Fruit fly (Drosophila melanogaster): ENCODE data around the gene COX5A.

Gene COX5A

DNA sequence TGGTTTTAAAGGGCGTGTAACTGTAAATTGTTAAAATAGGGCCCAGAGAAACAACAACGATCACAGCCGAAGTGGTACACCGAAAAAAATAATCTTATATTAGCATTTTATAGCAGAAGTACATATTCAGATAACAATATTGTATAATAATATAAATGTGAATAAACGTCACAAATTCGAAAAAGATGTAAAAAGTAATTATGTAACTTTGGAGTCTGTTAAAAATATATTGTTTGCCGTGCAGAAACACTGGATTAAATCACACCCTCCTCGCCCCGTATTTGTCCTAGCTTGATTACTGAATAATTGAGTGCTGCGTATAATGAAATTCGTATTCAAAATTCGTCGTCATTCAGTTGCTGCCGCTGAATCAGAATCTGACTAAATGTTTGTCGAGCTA is 36.0 kb downstream of the COX5A start:
- no peak for TF ChIP-seq CG6808 (GFP tag; optimal IDR thresholded peaks at IDR 0.05)
- no peak for TF ChIP-seq CG11902 (GFP tag; optimal IDR thresholded peaks at IDR 0.05)
- TF ChIP-seq CG10631 (GFP tag; optimal IDR thresholded peaks at IDR 0.05) = no peak
- no peak for TF ChIP-seq CG6854 (GFP tag; optimal IDR thresholded peaks at IDR 0.05)
- no peak for TF ChIP-seq pdm3 (GFP tag; optimal IDR thresholded peaks at IDR 0.05)
- TF ChIP-seq Lpt (GFP tag; optimal IDR thresholded peaks at IDR 0.05) = no peak
- no peak for TF ChIP-seq Sox102F (GFP tag; optimal IDR thresholded peaks at IDR 0.05)
- no peak for TF ChIP-seq CG6792 (GFP tag; optimal IDR thresholded peaks at IDR 0.05)
- peak; percentile 23 for TF ChIP-seq CG34406 (GFP tag; optimal IDR thresholded peaks at IDR 0.05)
- no peak for TF ChIP-seq Eip75B (GFP tag; optimal IDR thresholded peaks at IDR 0.05)
- peak; percentile 74 for TF ChIP-seq Eip78C (GFP tag)
- TF ChIP-seq Met (GFP tag; optimal IDR thresholded peaks at IDR 0.05) = peak; percentile 16
- TF ChIP-seq spab (GFP tag; optimal IDR thresholded peaks at IDR 0.05) = no peak
- TF ChIP-seq net (GFP tag; optimal IDR thresholded peaks at IDR 0.05) = no peak
- peak; percentile 11 for TF ChIP-seq CG32006 (GFP tag; optimal IDR thresholded peaks at IDR 0.05)
- TF ChIP-seq ss (GFP tag; optimal IDR thresholded peaks at IDR 0.05) = no peak
- 0 out of 3 replicates have a peak, but pooled peaks have one; percentile 21 for TF ChIP-seq eg (GFP tag; IDR thresholded peaks at IDR 0.05)
- TF ChIP-seq Sox15 (GFP tag; optimal IDR thresholded peaks at IDR 0.05) = no peak
- TF ChIP-seq Smox (GFP tag; optimal IDR thresholded peaks at IDR 0.05) = no peak
- TF ChIP-seq Blimp-1 (GFP tag; optimal IDR thresholded peaks at IDR 0.05) = no peak
- no peak for TF ChIP-seq CG10669 (GFP tag; optimal IDR thresholded peaks at IDR 0.05)
- TF ChIP-seq fd85E (GFP tag; optimal IDR thresholded peaks at IDR 0.05) = no peak
- no peak for TF ChIP-seq dac (GFP tag; optimal IDR thresholded peaks at IDR 0.05)
- peak; percentile 32 for TF ChIP-seq achi (GFP tag; optimal IDR thresholded peaks at IDR 0.05)
- no peak for TF ChIP-seq vri (GFP tag; optimal IDR thresholded peaks at IDR 0.05)
- TF ChIP-seq CG31627 (GFP tag; optimal IDR thresholded peaks at IDR 0.05) = no peak
- no peak for TF ChIP-seq topi (GFP tag; optimal IDR thresholded peaks at IDR 0.05)
- TF ChIP-seq fd59A (GFP tag; optimal IDR thresholded peaks at IDR 0.05) = no peak
- TF ChIP-seq CG8632 (GFP tag; optimal IDR thresholded peaks at IDR 0.05) = peak; percentile 39
- no peak for TF ChIP-seq fkh (GFP tag; optimal IDR thresholded peaks at IDR 0.05)
- TF ChIP-seq CG3919 (GFP tag; optimal IDR thresholded peaks at IDR 0.05) = peak; percentile 8
- TF ChIP-seq lz (GFP tag; optimal IDR thresholded peaks at IDR 0.05) = no peak
- no peak for TF ChIP-seq CG15336 (GFP tag; IDR thresholded peaks at IDR 0.05)
- no peak for TF ChIP-seq CG1621 (tag; optimal IDR thresholded peaks at IDR 0.05)
- no peak for TF ChIP-seq CG4318 (GFP tag; optimal IDR thresholded peaks at IDR 0.05)
- peak; percentile 6 for TF ChIP-seq CG3032 (tag; optimal IDR thresholded peaks at IDR 0.05)
- TF ChIP-seq Eip93F (GFP tag; optimal IDR thresholded peaks at IDR 0.05) = no peak
- no peak for TF ChIP-seq cyc (GFP tag; optimal IDR thresholded peaks at IDR 0.05)
- TF ChIP-seq CG6163 (GFP tag; IDR thresholded peaks at IDR 0.05) = no peak
- TF ChIP-seq dsx (GFP tag; optimal IDR thresholded peaks at IDR 0.05; ENCODE audit: poor library complexity, severe bottlenecking) = no peak
- no peak for TF ChIP-seq Sox14 (GFP tag; optimal IDR thresholded peaks at IDR 0.05)
- TF ChIP-seq Hr38 (GFP tag; optimal IDR thresholded peaks at IDR 0.05) = no peak
- no peak for TF ChIP-seq CG16779 (tag; optimal IDR thresholded peaks at IDR 0.05)
- no peak for TF ChIP-seq CG8319 (GFP tag; optimal IDR thresholded peaks at IDR 0.05)
- TF ChIP-seq esn (GFP tag; optimal IDR thresholded peaks at IDR 0.05) = peak; percentile 6
- no peak for TF ChIP-seq Ets21C (GFP tag; optimal IDR thresholded peaks at IDR 0.05)
- TF ChIP-seq CG11294 (GFP tag; IDR thresholded peaks at IDR 0.05) = no peak
- TF ChIP-seq CG9139 (GFP tag; optimal IDR thresholded peaks at IDR 0.05) = no peak
- TF ChIP-seq Hr4 (GFP tag; optimal IDR thresholded peaks at IDR 0.05) = peak; percentile 22
- peak; percentile 26 for TF ChIP-seq acj6 (GFP tag; optimal IDR thresholded peaks at IDR 0.05)
- TF ChIP-seq CG11762 (GFP tag; optimal IDR thresholded peaks at IDR 0.05; ENCODE audit: insufficient read depth) = no peak
- TF ChIP-seq CG8119 (GFP tag; IDR thresholded peaks at IDR 0.05) = 0 out of 3 replicates have a peak, but pooled peaks have one; percentile 26
- peak; percentile 26 for TF ChIP-seq OdsH (GFP tag; optimal IDR thresholded peaks at IDR 0.05)

Measured in whole organism, prepupa.